Fruit fly (Drosophila melanogaster): ENCODE measurements around the gene mdy.

Gene mdy

dm6 chr2L:16817421-16818101 lies 1.1 kb downstream of the mdy start (continued):
- no peak for TF ChIP-seq danr (GFP tag; IDR thresholded peaks at IDR 0.05)
- no peak for TF ChIP-seq CG14710 (tag; optimal IDR thresholded peaks at IDR 0.05)
- no peak for TF ChIP-seq CG3163 (GFP tag; optimal IDR thresholded peaks at IDR 0.05)
- TF ChIP-seq CG11456 (GFP tag; IDR thresholded peaks at IDR 0.05) = no peak
- TF ChIP-seq CG14050 (GFP tag; IDR thresholded peaks at IDR 0.05) = no peak
- TF ChIP-seq CG2889 (GFP tag; IDR thresholded peaks at IDR 0.05) = no peak
- TF ChIP-seq cg (GFP tag; optimal IDR thresholded peaks at IDR 0.05) = no peak
- TF ChIP-seq CG8765 (GFP tag; IDR thresholded peaks at IDR 0.05) = no peak
- peak; percentile 26; the same call in 1 of the 2 replicates for TF ChIP-seq E2f1 (GFP tag; IDR thresholded peaks at IDR 0.05)
- TF ChIP-seq Ssrp (tag; optimal IDR thresholded peaks at IDR 0.05) = no peak
- no peak for TF ChIP-seq Oaz (GFP tag; IDR thresholded peaks at IDR 0.05)
- TF ChIP-seq ap (GFP tag; IDR thresholded peaks at IDR 0.05) = no peak
- no peak for TF ChIP-seq jigr1 (GFP tag; IDR thresholded peaks at IDR 0.05)
- no peak for TF ChIP-seq Atf3 (GFP tag; optimal IDR thresholded peaks at IDR 0.05)
- peak; percentile 13 for TF ChIP-seq her (GFP tag; optimal IDR thresholded peaks at IDR 0.05)
- peak; percentile 29 for TF ChIP-seq nmo (GFP tag; optimal IDR thresholded peaks at IDR 0.05)
- no peak for TF ChIP-seq inv (GFP tag; IDR thresholded peaks at IDR 0.05; ENCODE audit: partially characterized antibody)
- TF ChIP-seq HmgD (GFP tag; optimal IDR thresholded peaks at IDR 0.05) = no peak
- TF ChIP-seq CG10209 (GFP tag; optimal IDR thresholded peaks at IDR 0.05) = peak; percentile 10
- no peak for TF ChIP-seq Six4 (GFP tag; optimal IDR thresholded peaks at IDR 0.05)
- TF ChIP-seq CG31441 (GFP tag; IDR thresholded peaks at IDR 0.05) = 0 out of 2 replicates have a peak, but pooled peaks have one; percentile 15
- no peak for TF ChIP-seq CG2199 (GFP tag; IDR thresholded peaks at IDR 0.05)
- peak; percentile 18; the same call in 1 of the 2 replicates for TF ChIP-seq chm (GFP tag; IDR thresholded peaks at IDR 0.05)
- TF ChIP-seq CG11093 (GFP tag; IDR thresholded peaks at IDR 0.05) = no peak
- peak; percentile 35 for TF ChIP-seq Fer3 (tag; optimal IDR thresholded peaks at IDR 0.05)
- no peak for TF ChIP-seq repo (GFP tag; optimal IDR thresholded peaks at IDR 0.05)
- TF ChIP-seq zen (tag; optimal IDR thresholded peaks at IDR 0.05) = peak; percentile 15
- TF ChIP-seq Blimp-1 (GFP tag; optimal IDR thresholded peaks at IDR 0.05) = no peak
- TF ChIP-seq CG43689 (GFP tag; IDR thresholded peaks at IDR 0.05) = no peak
- TF ChIP-seq peb (GFP tag; IDR thresholded peaks at IDR 0.05) = no peak
- no peak for TF ChIP-seq CG32767 (GFP tag; IDR thresholded peaks at IDR 0.05)
- TF ChIP-seq CG18764 (GFP tag; optimal IDR thresholded peaks at IDR 0.05) = no peak
- peak; percentile 0 for TF ChIP-seq CG13424 (tag; optimal IDR thresholded peaks at IDR 0.05)
- no peak for TF ChIP-seq dm (GFP tag; optimal IDR thresholded peaks at IDR 0.05)
- TF ChIP-seq CG17359 (tag; optimal IDR thresholded peaks at IDR 0.05) = no peak
- TF ChIP-seq gcm2 (GFP tag; optimal IDR thresholded peaks at IDR 0.05) = no peak
- no peak for TF ChIP-seq Fer2 (tag; optimal IDR thresholded peaks at IDR 0.05)
- TF ChIP-seq Gug (GFP tag; IDR thresholded peaks at IDR 0.05) = no peak
- no peak for TF ChIP-seq abd-A (tag; optimal IDR thresholded peaks at IDR 0.05)
- no peak for TF ChIP-seq btn (GFP tag; optimal IDR thresholded peaks at IDR 0.05)
- no peak for TF ChIP-seq CG12744 (GFP tag; optimal IDR thresholded peaks at IDR 0.05)
- TF ChIP-seq grau (tag; optimal IDR thresholded peaks at IDR 0.05) = peak; percentile 89
- no peak for TF ChIP-seq Dll (GFP tag; IDR thresholded peaks at IDR 0.05; ENCODE audit: partially characterized antibody)
- peak; percentile 6; the same call in 1 of the 2 replicates for TF ChIP-seq sisA (GFP tag; IDR thresholded peaks at IDR 0.05)
- TF ChIP-seq HLHmδ (GFP tag; optimal IDR thresholded peaks at IDR 0.05) = no peak
- no peak for TF ChIP-seq lov (optimal IDR thresholded peaks at IDR 0.05)
- no peak for TF ChIP-seq lov (GFP tag; IDR thresholded peaks at IDR 0.05)
- TF ChIP-seq shn (GFP tag; optimal IDR thresholded peaks at IDR 0.05) = peak; percentile 38
- TF ChIP-seq Sry-β (GFP tag; optimal IDR thresholded peaks at IDR 0.05) = no peak
- no peak for TF ChIP-seq onecut (GFP tag; IDR thresholded peaks at IDR 0.05)
- peak; percentile 59; the same call in 2 of the 3 replicates for TF ChIP-seq dysf (GFP tag; IDR thresholded peaks at IDR 0.05)
